Worm (Caenorhabditis elegans): ENCODE results near the gene pqn-57.

ce11 chrX:8354284-8354784 is 33.5 kb upstream of the pqn-57 start:
- no peak for TF ChIP-seq mep-1 (tag; optimal IDR thresholded peaks at IDR 0.05)
- TF ChIP-seq ces-1 (GFP tag; optimal IDR thresholded peaks at IDR 0.05): no peak
- TF ChIP-seq pha-4 (GFP tag; IDR thresholded peaks at IDR 0.05): no peak
- no peak for TF ChIP-seq pha-4 (tag; optimal IDR thresholded peaks at IDR 0.05)
- no peak for TF ChIP-seq ama-1 (optimal IDR thresholded peaks at IDR 0.05)

Measured in whole organism, L4 larva.